Fruit fly (Drosophila melanogaster) whole organism, embryonic: Measurements from ENCODE around the gene CG31855.

Experiments
- Bgb ChIP-seq: fragments of 200-800 bp; sonication (Bioruptor generic); IDR thresholded peaks from 2 replicates; pipeline ENCODE4 v1.3.6; 2022; ENCODE audit warnings: missing biosample characterization, missing genetic modification characterization; ENCODE audit not compliant: partially characterized antibody
- Bteb2 ChIP-seq: fragments of 200-800 bp; sonication (Bioruptor generic); optimal IDR thresholded peaks from 2 replicates; lab custom pipeline; 2016; ENCODE audit warnings: missing biosample characterization, missing genetic modification characterization
- CG10654 ChIP-seq: fragments of 200-800 bp; sonication (Bioruptor generic); optimal IDR thresholded peaks from 2 replicates; lab custom pipeline; 2016; ENCODE audit warnings: missing biosample characterization, missing genetic modification characterization
- CG13424 ChIP-seq: fragments of 200-800 bp; sonication (Bioruptor generic); optimal IDR thresholded peaks from 2 replicates; lab custom pipeline; 2019; ENCODE audit warnings: missing biosample characterization, mild to moderate bottlenecking, missing genetic modification characterization, moderate library complexity
- CG15073 ChIP-seq: fragments of 200-800 bp; sonication (Bioruptor generic); optimal IDR thresholded peaks from 2 replicates; lab custom pipeline; 2016; ENCODE audit warnings: missing biosample characterization, missing genetic modification characterization
- CG18011 ChIP-seq: fragments of 200-800 bp; sonication (Bioruptor generic); optimal IDR thresholded peaks from 2 replicates; lab custom pipeline; 2017; ENCODE audit warnings: missing biosample characterization, missing genetic modification characterization, mild to moderate bottlenecking, moderate library complexity, missing genotype
- CG2678 ChIP-seq: fragments of 200-800 bp; sonication (Bioruptor generic); optimal IDR thresholded peaks from 3 replicates; lab custom pipeline; 2019; ENCODE audit warnings: missing biosample characterization, mild to moderate bottlenecking, missing genetic modification characterization, moderate library complexity
- CG30431 ChIP-seq: fragments of 200-800 bp; sonication (Bioruptor generic); optimal IDR thresholded peaks from 2 replicates; lab custom pipeline; 2017; ENCODE audit warnings: missing biosample characterization, missing genetic modification characterization
- CG3995 ChIP-seq: fragments of 200-800 bp; sonication (Bioruptor generic); optimal IDR thresholded peaks from 3 replicates; lab custom pipeline; 2016; ENCODE audit warnings: missing biosample characterization, missing genetic modification characterization
- CG4282 ChIP-seq: fragments of 200-800 bp; sonication (Bioruptor generic); optimal IDR thresholded peaks from 2 replicates; lab custom pipeline; 2016; ENCODE audit warnings: missing biosample characterization, missing genetic modification characterization
- CG4617 ChIP-seq: fragments of 200-800 bp; sonication (Bioruptor generic); optimal IDR thresholded peaks from 3 replicates; lab custom pipeline; 2016; ENCODE audit warnings: missing biosample characterization, missing genetic modification characterization, borderline replicate concordance
- CG7271 ChIP-seq: fragments of 200-800 bp; sonication (Bioruptor generic); optimal IDR thresholded peaks from 2 replicates; lab custom pipeline; 2018; ENCODE audit warnings: missing biosample characterization, mild to moderate bottlenecking, missing genetic modification characterization, moderate library complexity
- CG7786 ChIP-seq: fragments of 200-800 bp; sonication (Bioruptor generic); optimal IDR thresholded peaks from 2 replicates; lab custom pipeline; 2016; ENCODE audit warnings: missing biosample characterization, missing genetic modification characterization
- CG8281 ChIP-seq: fragments of 200-800 bp; sonication (Bioruptor generic); optimal IDR thresholded peaks from 2 replicates; lab custom pipeline; 2018; ENCODE audit warnings: missing biosample characterization, mild to moderate bottlenecking, missing genetic modification characterization, moderate library complexity
- CG8388 ChIP-seq: fragments of 200-800 bp; sonication (Bioruptor generic); optimal IDR thresholded peaks from 2 replicates; lab custom pipeline; 2019; ENCODE audit warnings: missing biosample characterization, mild to moderate bottlenecking, missing genetic modification characterization, moderate library complexity
- CG8924 ChIP-seq: fragments of 200-800 bp; optimal IDR thresholded peaks from 3 replicates; lab custom pipeline; 2019; ENCODE audit warnings: missing biosample characterization, mild to moderate bottlenecking, missing genetic modification characterization, moderate library complexity
- CG8944 ChIP-seq: fragments of 200-800 bp; sonication (Bioruptor generic); optimal IDR thresholded peaks from 3 replicates; lab custom pipeline; 2016; ENCODE audit warnings: missing biosample characterization, missing genetic modification characterization
- D ChIP-seq, 2 experiments: fragments of 200-800 bp in 1 of 2; fragments of >200 bp in 1 of 2; sonication (Bioruptor generic) in 1 of 2; optimal IDR thresholded peaks; 2 replicates in 1 of 2; 3 replicates in 1 of 2; lab custom pipeline; 2017; ENCODE audit warnings: mild to moderate bottlenecking in 1 of 2, missing biosample characterization in 1 of 2, missing genetic modification characterization in 1 of 2, missing genetic modification reagents in 1 of 2
- Dfd ChIP-seq, 2 experiments: fragments of >200 bp; optimal IDR thresholded peaks; 2 replicates each; lab custom pipeline; 2017; ENCODE audit warnings: missing biosample characterization in 2 of 2, missing genetic modification characterization in 2 of 2
- Dip3 ChIP-seq: fragments of 200-800 bp; sonication (Bioruptor generic); optimal IDR thresholded peaks from 3 replicates; lab custom pipeline; 2016; ENCODE audit warnings: missing biosample characterization, missing genetic modification characterization
- Fer2 ChIP-seq: fragments of 200-800 bp; sonication (Bioruptor generic); optimal IDR thresholded peaks from 2 replicates; lab custom pipeline; 2018; ENCODE audit warnings: missing biosample characterization, mild to moderate bottlenecking, missing genetic modification characterization, moderate library complexity
- Hmr ChIP-seq: fragments of 200-800 bp; sonication (Bioruptor generic); optimal IDR thresholded peaks from 3 replicates; lab custom pipeline; 2017; ENCODE audit warnings: mild to moderate bottlenecking, missing biosample characterization, missing genetic modification reagents, missing genetic modification characterization
- Hr3 ChIP-seq: fragments of 200-800 bp; sonication (Bioruptor generic); optimal IDR thresholded peaks from 3 replicates; lab custom pipeline; 2016; ENCODE audit warnings: missing biosample characterization, missing genetic modification characterization
- Hr51 ChIP-seq, 2 experiments: fragments of 200-800 bp; sonication (Bioruptor generic); optimal IDR thresholded peaks; 2 replicates in 1 of 2; 3 replicates in 1 of 2; lab custom pipeline; 2016 to 2018; ENCODE audit warnings: missing biosample characterization in 2 of 2, missing genetic modification characterization in 2 of 2, mild to moderate bottlenecking in 1 of 2, moderate library complexity in 1 of 2
- Jarid2 ChIP-seq: fragments of 200-800 bp; sonication (Bioruptor generic); optimal IDR thresholded peaks from 3 replicates; lab custom pipeline; 2017; ENCODE audit warnings: mild to moderate bottlenecking, missing biosample characterization, missing genetic modification reagents, missing genetic modification characterization
- Mad ChIP-seq: fragments of 200-800 bp; sonication (Bioruptor generic); optimal IDR thresholded peaks from 2 replicates; lab custom pipeline; 2016; ENCODE audit warnings: missing biosample characterization, missing genetic modification characterization
- Myb ChIP-seq: fragments of 200-800 bp; sonication (Bioruptor generic); optimal IDR thresholded peaks from 2 replicates; lab custom pipeline; 2016; ENCODE audit warnings: missing biosample characterization, missing genetic modification characterization
- Nf-YA ChIP-seq: fragments of 200-800 bp; sonication (Bioruptor generic); IDR thresholded peaks from 2 replicates; pipeline ENCODE4 v1.3.6; 2022; ENCODE audit warnings: missing biosample characterization, missing genetic modification characterization
- Oaz ChIP-seq: fragments of 200-800 bp; sonication (Bioruptor generic); IDR thresholded peaks from 2 replicates; pipeline ENCODE4 v1.3.6; 2022; ENCODE audit warnings: missing biosample characterization, missing genetic modification characterization
- Opbp ChIP-seq: fragments of 200-800 bp; sonication (Bioruptor generic); IDR thresholded peaks from 3 replicates; pipeline ENCODE4 v1.3.6; 2022; ENCODE audit warnings: missing biosample characterization, missing genetic modification characterization; ENCODE audit not compliant: partially characterized antibody
- Pdp1 ChIP-seq, 2 experiments: fragments of 200-800 bp; sonication (Bioruptor generic); optimal IDR thresholded peaks; 3 replicates each; lab custom pipeline; 2016; ENCODE audit warnings: missing biosample characterization in 2 of 2, missing genetic modification characterization in 2 of 2, mild to moderate bottlenecking in 1 of 2, moderate library complexity in 1 of 2
- Poxn ChIP-seq: fragments of 200-800 bp; sonication (Bioruptor generic); IDR thresholded peaks from 2 replicates; pipeline ENCODE4 v1.3.6; 2022; ENCODE audit warnings: missing biosample characterization, missing genetic modification characterization
- Scr ChIP-seq: fragments of 200-800 bp; sonication (Bioruptor generic); IDR thresholded peaks from 2 replicates; pipeline ENCODE4 v1.3.6; 2022; ENCODE audit warnings: missing biosample characterization, missing genetic modification characterization; ENCODE audit not compliant: partially characterized antibody
- YL-1 ChIP-seq: fragments of 200-800 bp; sonication (Bioruptor generic); optimal IDR thresholded peaks from 3 replicates; lab custom pipeline; 2017; ENCODE audit warnings: missing biosample characterization, mild to moderate bottlenecking, missing genetic modification characterization
- cad ChIP-seq: fragments of >200 bp; optimal IDR thresholded peaks from 2 replicates; lab custom pipeline; 2017; ENCODE audit warnings: missing biosample characterization, missing genetic modification characterization
- chinmo ChIP-seq: fragments of 200-800 bp; sonication (Bioruptor generic); IDR thresholded peaks from 4 replicates; pipeline ENCODE4 v1.3.6; 2022; ENCODE audit warnings: missing biosample characterization, missing genetic modification characterization; ENCODE audit not compliant: partially characterized antibody
- dan ChIP-seq: fragments of 200-800 bp; sonication (Bioruptor generic); IDR thresholded peaks from 2 replicates; pipeline ENCODE4 v1.3.6; 2022; ENCODE audit warnings: missing biosample characterization, missing genetic modification characterization
- fru ChIP-seq: fragments of >200 bp; optimal IDR thresholded peaks from 2 replicates; lab custom pipeline; 2017
- gsb-n ChIP-seq: fragments of 200-800 bp; sonication (Bioruptor generic); optimal IDR thresholded peaks from 3 replicates; lab custom pipeline; 2018; ENCODE audit warnings: missing biosample characterization, mild to moderate bottlenecking, missing genetic modification characterization
- hkb ChIP-seq, 2 experiments: fragments of 200-800 bp in 1 of 2; fragments of >200 bp in 1 of 2; sonication (Bioruptor generic) in 1 of 2; IDR thresholded peaks in 1 of 2; optimal IDR thresholded peaks in 1 of 2; 2 replicates each; pipeline versions ENCODE4 v1.3.6 to Lab custom; 2017 to 2022; ENCODE audit warnings: missing biosample characterization in 1 of 2, missing genetic modification characterization in 1 of 2
- ind ChIP-seq: fragments of 200-800 bp; sonication (Bioruptor generic); optimal IDR thresholded peaks from 3 replicates; lab custom pipeline; 2016; ENCODE audit warnings: missing biosample characterization, missing genetic modification characterization
- jigr1 ChIP-seq: fragments of 200-800 bp; sonication (Bioruptor generic); IDR thresholded peaks from 3 replicates; pipeline ENCODE4 v1.3.6; 2022; ENCODE audit warnings: missing biosample characterization, missing genetic modification characterization
- jing ChIP-seq: fragments of 200-800 bp; sonication (Bioruptor generic); optimal IDR thresholded peaks from 2 replicates; lab custom pipeline; 2018; ENCODE audit warnings: missing biosample characterization, mild to moderate bottlenecking, missing genetic modification characterization
- nerfin-2 ChIP-seq: fragments of 200-800 bp; sonication (Bioruptor generic); IDR thresholded peaks from 2 replicates; pipeline ENCODE4 v1.3.6; 2022; ENCODE audit warnings: missing biosample characterization, missing genetic modification characterization; ENCODE audit not compliant: partially characterized antibody
- pita ChIP-seq: fragments of 200-800 bp; sonication (Bioruptor generic); optimal IDR thresholded peaks from 2 replicates; lab custom pipeline; 2017; ENCODE audit warnings: missing biosample characterization, mild to moderate bottlenecking, missing genetic modification characterization
- slbo ChIP-seq: fragments of 200-800 bp; sonication (Bioruptor generic); IDR thresholded peaks from 2 replicates; pipeline ENCODE4 v1.3.6; 2022; ENCODE audit warnings: missing biosample characterization, missing genetic modification characterization
- sqz ChIP-seq: fragments of 200-800 bp; sonication (Bioruptor generic); optimal IDR thresholded peaks from 3 replicates; lab custom pipeline; 2018; ENCODE audit warnings: missing biosample characterization, mild to moderate bottlenecking, missing genetic modification characterization
- tna ChIP-seq: fragments of 200-800 bp; sonication (Bioruptor generic); IDR thresholded peaks from 2 replicates; pipeline ENCODE4 v1.3.6; 2022; ENCODE audit warnings: missing biosample characterization, missing genetic modification characterization; ENCODE audit not compliant: partially characterized antibody
- trem ChIP-seq: fragments of 200-800 bp; optimal IDR thresholded peaks from 3 replicates; lab custom pipeline; 2019; ENCODE audit warnings: missing biosample characterization, mild to moderate bottlenecking, missing genetic modification characterization, moderate library complexity

The CG31855 gene

DNA sequence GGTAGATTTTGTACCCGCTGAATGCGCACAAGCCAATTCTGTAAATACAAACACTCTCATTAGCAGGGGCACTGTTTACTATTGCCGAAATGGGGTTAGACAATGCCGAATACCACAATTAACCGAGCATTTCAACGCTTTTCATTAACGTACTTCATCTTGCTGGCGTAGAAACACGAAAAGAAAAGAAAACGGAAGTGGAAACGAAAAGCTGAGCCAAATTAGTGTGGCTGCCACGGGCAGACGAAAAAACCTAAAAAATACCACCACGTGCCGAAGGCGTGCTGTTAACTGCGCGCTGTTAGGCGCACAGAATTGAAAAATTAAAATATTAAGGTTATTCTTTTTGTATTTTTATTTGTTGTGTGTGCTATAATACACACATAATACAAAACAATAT, 25.9 kb downstream of the CG31855 start, which contains the start of gene RpL24 (continued):
- TF ChIP-seq CG4282 (GFP tag; lab: Kevin White, UChicago) (peak; percentile 71), trem (tag; lab: Kevin White, UChicago) (peak; percentile 80), pita (GFP tag; lab: Kevin White, UChicago) (no peak), CG8281 (tag; lab: Kevin White, UChicago) (peak; percentile 66), Oaz (peak; percentile 58), hkb (optimal IDR thresholded peaks at IDR 0.05; lab: Kevin White, UChicago) (no peak), hkb (GFP tag; IDR thresholded peaks at IDR 0.05; lab: Robert Waterston, UW) (peak; percentile 94), CG15073 (GFP tag; lab: Kevin White, UChicago) (no peak), CG8388 (GFP tag; lab: Kevin White, UChicago) (peak; percentile 87), tna (no peak), Mad (peak; percentile 92), jigr1 (GFP tag; lab: Robert Waterston, UW) (no peak), CG18011 (GFP tag; lab: Kevin White, UChicago) (peak; percentile 83), jing (peak; percentile 46), slbo (peak; percentile 75), CG2678 (tag; lab: Kevin White, UChicago) (peak; percentile 82), CG4617 (GFP tag; lab: Kevin White, UChicago) (peak; percentile 80), dan (GFP tag; lab: Robert Waterston, UW) (no peak), CG7786 (GFP tag; lab: Kevin White, UChicago) (peak; percentile 56), Dip3 (GFP tag; lab: Kevin White, UChicago) (peak; percentile 89), Bgb (GFP tag; lab: Robert Waterston, UW) (peak; percentile 29; the same call in 1 of the 2 replicates), Bteb2 (GFP tag; lab: Kevin White, UChicago) (peak; percentile 86), CG7271 (tag; lab: Kevin White, UChicago) (peak; percentile 98), Myb (GFP tag; lab: Kevin White, UChicago) (peak; percentile 54), CG8944 (GFP tag; lab: Kevin White, UChicago) (peak; percentile 69), Hr3 (GFP tag; lab: Kevin White, UChicago) (peak; percentile 68), gsb-n (tag; lab: Kevin White, UChicago) (peak; percentile 88), CG10654 (peak; percentile 88), YL-1 (peak; percentile 99), Pdp1 (GFP tag; optimal IDR thresholded peaks at IDR 0.05; lab: Kevin White, UChicago) (peak; percentile 80 to 87), CG13424 (peak; percentile 75), CG8924 (tag; lab: Kevin White, UChicago) (peak; percentile 72), Fer2 (tag; lab: Kevin White, UChicago) (peak; percentile 83), Hmr (GFP tag; lab: Kevin White, UChicago) (peak; percentile 97), D (optimal IDR thresholded peaks at IDR 0.05; lab: Kevin White, UChicago) (no peak), D (GFP tag; optimal IDR thresholded peaks at IDR 0.05; lab: Kevin White, UChicago) (peak; percentile 86), CG30431 (GFP tag; lab: Kevin White, UChicago) (peak; percentile 72), Hr51 (GFP tag; optimal IDR thresholded peaks at IDR 0.05; lab: Kevin White, UChicago) (peak; percentile 81 to 88), CG3995 (peak; percentile 79), nerfin-2 (GFP tag; lab: Robert Waterston, UW) (no peak), sqz (GFP tag; lab: Kevin White, UChicago) (peak; percentile 92), Scr (no peak; the same call in 1 of the 2 replicates), Jarid2 (GFP tag; lab: Kevin White, UChicago) (peak; percentile 80), ind (GFP tag; lab: Kevin White, UChicago) (peak; percentile 67), chinmo (GFP tag; lab: Robert Waterston, UW) (no peak), Nf-YA (GFP tag; lab: Robert Waterston, UW) (peak; percentile 83), Poxn (GFP tag; lab: Robert Waterston, UW) (no peak), Dfd (GFP tag; optimal IDR thresholded peaks at IDR 0.05; lab: Kevin White, UChicago) (no peak), Opbp (GFP tag; lab: Robert Waterston, UW) (0 out of 3 replicates have a peak, but pooled peaks have one; percentile 11), cad (GFP tag; lab: Kevin White, UChicago) (no peak), fru (lab: Kevin White, UChicago) (no peak)
